Worm (Caenorhabditis elegans): ENCODE measurements around the gene T23B12.5.

DNA sequence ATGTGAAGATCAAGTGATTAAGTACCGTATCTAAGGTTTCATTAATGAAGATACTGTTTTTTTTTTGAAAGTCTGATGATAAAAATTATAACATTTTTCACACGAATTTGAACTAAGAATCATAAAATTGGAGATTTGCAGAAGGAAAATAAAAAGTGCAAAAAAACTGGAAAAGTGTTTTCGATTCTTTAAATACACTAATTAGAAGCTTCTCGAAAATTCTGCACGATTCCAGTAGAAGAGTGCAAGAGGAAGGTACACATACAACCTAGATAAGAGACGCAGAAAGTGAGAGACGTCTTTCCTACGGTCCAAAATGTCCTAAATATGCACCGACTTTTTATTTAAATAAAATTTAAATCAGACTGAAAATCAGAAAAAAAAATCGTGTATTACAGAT lies 21.6 kb downstream of the T23B12.5 start:
- TF ChIP-seq W03F9.2 (tag; optimal IDR thresholded peaks at IDR 0.05) (no peak), him-1 (tag; optimal IDR thresholded peaks at IDR 0.05) (no peak)
